Fruit fly (Drosophila melanogaster) whole organism, embryonic: ENCODE measurements around the gene CG31816.

Source experiments
- Aef1 ChIP-seq: fragments of 200-800 bp; sonication (Bioruptor generic); IDR thresholded peaks from 3 replicates; pipeline ENCODE4 v1.3.6; 2022; ENCODE audit warnings: missing biosample characterization, missing genetic modification characterization
- CG12071 ChIP-seq: fragments of 200-800 bp; sonication (Bioruptor generic); optimal IDR thresholded peaks from 3 replicates; lab custom pipeline; 2018; ENCODE audit warnings: missing biosample characterization, mild to moderate bottlenecking, missing genetic modification characterization
- CG12769 ChIP-seq: fragments of 200-800 bp; sonication (Bioruptor generic); optimal IDR thresholded peaks from 2 replicates; lab custom pipeline; 2019; ENCODE audit warnings: missing biosample characterization, mild to moderate bottlenecking, missing genetic modification characterization, moderate library complexity
- CG14014 ChIP-seq: fragments of 200-800 bp; sonication (Bioruptor generic); IDR thresholded peaks from 2 replicates; pipeline ENCODE4 v1.3.6; 2022; ENCODE audit warnings: missing biosample characterization, missing genetic modification characterization
- CG15479 ChIP-seq: fragments of 200-800 bp; sonication (Bioruptor generic); optimal IDR thresholded peaks from 3 replicates; lab custom pipeline; 2019; ENCODE audit warnings: missing biosample characterization, mild to moderate bottlenecking, missing genetic modification characterization, moderate library complexity
- CG15601 ChIP-seq: fragments of 200-800 bp; sonication (Bioruptor generic); optimal IDR thresholded peaks from 3 replicates; lab custom pipeline; 2019; ENCODE audit warnings: missing biosample characterization, mild to moderate bottlenecking, missing genetic modification characterization, moderate library complexity
- CG16813 ChIP-seq: fragments of 200-800 bp; sonication (Bioruptor generic); IDR thresholded peaks from 3 replicates; pipeline ENCODE4 v1.3.6; 2022; ENCODE audit warnings: missing biosample characterization, missing genetic modification characterization; ENCODE audit not compliant: partially characterized antibody
- CG17568 ChIP-seq: fragments of 200-800 bp; sonication (Bioruptor generic); optimal IDR thresholded peaks from 2 replicates; lab custom pipeline; 2018; ENCODE audit warnings: missing biosample characterization, mild to moderate bottlenecking, missing genetic modification characterization, moderate library complexity
- CG18599 ChIP-seq: fragments of 200-800 bp; sonication (Bioruptor generic); optimal IDR thresholded peaks from 3 replicates; lab custom pipeline; 2017; ENCODE audit warnings: missing biosample characterization, missing genetic modification characterization, mild to moderate bottlenecking, moderate library complexity, missing genetic modification reagents
- CG2120 ChIP-seq: fragments of 200-800 bp; sonication (Bioruptor generic); optimal IDR thresholded peaks from 3 replicates; lab custom pipeline; 2016; ENCODE audit warnings: missing biosample characterization, missing genetic modification characterization
- CG33213 ChIP-seq: fragments of 200-800 bp; sonication (Bioruptor generic); optimal IDR thresholded peaks from 3 replicates; lab custom pipeline; 2016; ENCODE audit warnings: missing biosample characterization, missing genetic modification characterization
- CG34422 ChIP-seq: fragments of 200-800 bp; sonication (Bioruptor generic); IDR thresholded peaks from 3 replicates; pipeline ENCODE4 v1.3.6; 2022; ENCODE audit warnings: missing biosample characterization, missing genetic modification characterization
- CG4424 ChIP-seq: fragments of 200-800 bp; sonication (Bioruptor generic); optimal IDR thresholded peaks from 3 replicates; lab custom pipeline; 2016; ENCODE audit warnings: missing biosample characterization, missing genetic modification characterization
- CG4854 ChIP-seq: fragments of 200-800 bp; sonication (Bioruptor generic); optimal IDR thresholded peaks from 2 replicates; lab custom pipeline; 2016; ENCODE audit warnings: missing biosample characterization, missing genetic modification characterization, inconsistent platforms
- CG7745 ChIP-seq: fragments of 200-800 bp; sonication (Bioruptor generic); optimal IDR thresholded peaks from 2 replicates; lab custom pipeline; 2018; ENCODE audit warnings: missing biosample characterization, mild to moderate bottlenecking, missing genetic modification characterization, moderate library complexity
- CG8290 ChIP-seq, 3 experiments: fragments of 200-800 bp; sonication (Bioruptor generic); optimal IDR thresholded peaks; 2 replicates each; lab custom pipeline; 2016 to 2019; ENCODE audit warnings: missing biosample characterization in 3 of 3, missing genetic modification characterization in 3 of 3, mild to moderate bottlenecking in 2 of 3, moderate library complexity in 1 of 3
- Deaf1 ChIP-seq: fragments of 200-800 bp; optimal IDR thresholded peaks from 3 replicates; lab custom pipeline; 2019; ENCODE audit warnings: missing biosample characterization, mild to moderate bottlenecking, missing genetic modification characterization, moderate library complexity
- Dek ChIP-seq: fragments of 200-800 bp; sonication (Bioruptor generic); optimal IDR thresholded peaks from 3 replicates; lab custom pipeline; 2019; ENCODE audit warnings: missing biosample characterization, mild to moderate bottlenecking, missing genetic modification characterization, moderate library complexity
- E2f2 ChIP-seq: fragments of 200-800 bp; sonication (Bioruptor generic); IDR thresholded peaks from 2 replicates; pipeline ENCODE4 v1.3.6; 2022; ENCODE audit warnings: missing biosample characterization, missing genetic modification characterization
- Eip74EF ChIP-seq, 2 experiments: fragments of 200-800 bp in 1 of 2; fragments of >200 bp in 1 of 2; sonication (Bioruptor generic) in 1 of 2; optimal IDR thresholded peaks; 2 replicates each; lab custom pipeline; 2017 to 2019; ENCODE audit warnings: missing biosample characterization in 2 of 2, missing genetic modification characterization in 2 of 2, mild to moderate bottlenecking in 1 of 2, moderate library complexity in 1 of 2
- HLH3B ChIP-seq: fragments of 200-800 bp; sonication (Bioruptor generic); IDR thresholded peaks from 2 replicates; pipeline ENCODE4 v1.3.6; 2022; ENCODE audit warnings: missing biosample characterization, missing genetic modification characterization
- NFAT ChIP-seq: fragments of 200-800 bp; sonication (Bioruptor generic); IDR thresholded peaks from 2 replicates; pipeline ENCODE4 v1.3.6; 2022; ENCODE audit warnings: missing biosample characterization, missing genetic modification characterization
- PHDP ChIP-seq: fragments of 200-800 bp; sonication (Bioruptor generic); optimal IDR thresholded peaks from 3 replicates; lab custom pipeline; 2018; ENCODE audit warnings: missing biosample characterization, mild to moderate bottlenecking, missing genetic modification characterization, moderate library complexity
- Sin3A ChIP-seq: fragments of >200 bp; optimal IDR thresholded peaks from 2 replicates; lab custom pipeline; 2018
- ac ChIP-seq: fragments of 200-800 bp; sonication (Bioruptor generic); optimal IDR thresholded peaks from 3 replicates; lab custom pipeline; 2017; ENCODE audit warnings: missing biosample characterization, mild to moderate bottlenecking, missing genetic modification characterization
- bab2 ChIP-seq: fragments of 200-800 bp; sonication (Bioruptor generic); optimal IDR thresholded peaks from 2 replicates; lab custom pipeline; 2016; ENCODE audit warnings: missing biosample characterization, missing genetic modification characterization
- bsh ChIP-seq, 2 experiments: fragments of 200-800 bp; sonication (Bioruptor generic); optimal IDR thresholded peaks; 2 replicates each; lab custom pipeline; 2017 to 2018; ENCODE audit warnings: mild to moderate bottlenecking in 2 of 2, missing biosample characterization in 2 of 2, missing genetic modification characterization in 2 of 2, moderate library complexity in 1 of 2
- fd64A ChIP-seq: fragments of 200-800 bp; sonication (Bioruptor generic); optimal IDR thresholded peaks from 3 replicates; lab custom pipeline; 2018; ENCODE audit warnings: missing biosample characterization, mild to moderate bottlenecking, missing genetic modification characterization
- fd96Cb ChIP-seq: fragments of 200-800 bp; sonication (Bioruptor generic); optimal IDR thresholded peaks from 2 replicates; lab custom pipeline; 2018; ENCODE audit warnings: missing biosample characterization, mild to moderate bottlenecking, missing genetic modification characterization, moderate library complexity
- gce ChIP-seq: fragments of 200-800 bp; sonication (Bioruptor generic); IDR thresholded peaks from 3 replicates; pipeline ENCODE4 v1.3.6; 2022; ENCODE audit warnings: missing biosample characterization, missing genetic modification characterization
- gro ChIP-seq: fragments of 200-800 bp; sonication (Bioruptor generic); optimal IDR thresholded peaks from 2 replicates; lab custom pipeline; 2016; ENCODE audit warnings: missing biosample characterization, missing genetic modification characterization
- kay ChIP-seq: fragments of 200-800 bp; sonication (Bioruptor generic); optimal IDR thresholded peaks from 2 replicates; lab custom pipeline; 2016; ENCODE audit warnings: missing biosample characterization, missing genetic modification characterization
- mirr ChIP-seq: fragments of 200-800 bp; sonication (Bioruptor generic); optimal IDR thresholded peaks from 3 replicates; lab custom pipeline; 2018; ENCODE audit warnings: missing biosample characterization, mild to moderate bottlenecking, missing genetic modification characterization
- nerfin-1 ChIP-seq: fragments of 200-800 bp; sonication (Bioruptor generic); optimal IDR thresholded peaks from 3 replicates; lab custom pipeline; 2019; ENCODE audit warnings: missing biosample characterization, mild to moderate bottlenecking, missing genetic modification characterization, moderate library complexity
- nerfin-2 ChIP-seq: fragments of 200-800 bp; sonication (Bioruptor generic); IDR thresholded peaks from 2 replicates; pipeline ENCODE4 v1.3.6; 2022; ENCODE audit warnings: missing biosample characterization, missing genetic modification characterization; ENCODE audit not compliant: partially characterized antibody
- odd ChIP-seq: fragments of 200-800 bp; sonication (Bioruptor generic); optimal IDR thresholded peaks from 2 replicates; lab custom pipeline; 2017; ENCODE audit warnings: missing biosample characterization, mild to moderate bottlenecking, missing genetic modification characterization
- onecut ChIP-seq: fragments of 200-800 bp; sonication (Bioruptor generic); IDR thresholded peaks from 2 replicates; pipeline ENCODE4 v1.3.6; 2022; ENCODE audit warnings: missing biosample characterization, missing genetic modification characterization
- otp ChIP-seq: fragments of 200-800 bp; sonication (Bioruptor generic); IDR thresholded peaks from 3 replicates; pipeline ENCODE4, ENCODE4 v1.3.6; 2022; ENCODE audit warnings: missing biosample characterization, missing genetic modification characterization
- pita ChIP-seq: fragments of 200-800 bp; sonication (Bioruptor generic); optimal IDR thresholded peaks from 2 replicates; lab custom pipeline; 2017; ENCODE audit warnings: missing biosample characterization, mild to moderate bottlenecking, missing genetic modification characterization
- prd ChIP-seq, 3 experiments: fragments of >200 bp in 2 of 3; fragments of 200-800 bp in 1 of 3; sonication (Bioruptor generic) in 1 of 3; optimal IDR thresholded peaks in 2 of 3; IDR thresholded peaks in 1 of 3; 2 replicates in 2 of 3; 3 replicates in 1 of 3; pipeline versions ENCODE4 v1.3.6 to Lab custom; 2017 to 2022; ENCODE audit warnings: missing biosample characterization in 1 of 3, missing genetic modification characterization in 1 of 3
- ranshi ChIP-seq: fragments of 200-800 bp; sonication (Bioruptor generic); IDR thresholded peaks from 2 replicates; pipeline ENCODE4 v1.3.6; 2022; ENCODE audit warnings: missing biosample characterization, missing genetic modification characterization
- row ChIP-seq: fragments of 200-800 bp; sonication (Bioruptor generic); IDR thresholded peaks from 3 replicates; pipeline ENCODE4 v1.3.6; 2022; ENCODE audit warnings: missing biosample characterization, missing genetic modification characterization
- sc ChIP-seq, 3 experiments: fragments of >200 bp in 2 of 3; fragments of 200-800 bp in 1 of 3; sonication (Bioruptor generic) in 1 of 3; optimal IDR thresholded peaks; 2 replicates in 2 of 3; 3 replicates in 1 of 3; lab custom pipeline; 2017; ENCODE audit warnings: mild to moderate bottlenecking in 1 of 3, missing biosample characterization in 1 of 3, missing genetic modification characterization in 1 of 3, missing genetic modification reagents in 1 of 3
- sim ChIP-seq: fragments of 200-800 bp; sonication (Bioruptor generic); IDR thresholded peaks from 2 replicates; pipeline ENCODE4 v1.3.6; 2022; ENCODE audit warnings: missing biosample characterization, missing genetic modification characterization
- sima ChIP-seq: fragments of 200-800 bp; sonication (Bioruptor generic); optimal IDR thresholded peaks from 2 replicates; lab custom pipeline; 2016; ENCODE audit warnings: missing biosample characterization, missing genetic modification characterization
- toy ChIP-seq: fragments of 200-800 bp; sonication (Bioruptor generic); IDR thresholded peaks from 2 replicates; pipeline ENCODE4 v1.3.6; 2022; ENCODE audit warnings: missing biosample characterization, missing genetic modification characterization
- wek ChIP-seq: fragments of 200-800 bp; sonication (Bioruptor generic); optimal IDR thresholded peaks from 3 replicates; lab custom pipeline; 2018; ENCODE audit warnings: missing biosample characterization, mild to moderate bottlenecking, missing genetic modification characterization, moderate library complexity

The CG31816 gene

dm6 chr2L:16534174-16534835 is 8.0 kb upstream of the CG31816 start (continued):
- TF ChIP-seq Eip74EF (GFP tag; optimal IDR thresholded peaks at IDR 0.05; lab: Kevin White, UChicago) (peak in 1 of 2 experiments; percentile 95), kay (GFP tag; lab: Kevin White, UChicago) (peak; percentile 3), fd96Cb (no peak), onecut (GFP tag; lab: Robert Waterston, UW) (peak; percentile 60), CG8290 (GFP tag; optimal IDR thresholded peaks at IDR 0.05; lab: Kevin White, UChicago) (no peak), CG8290 (tag; optimal IDR thresholded peaks at IDR 0.05; lab: Kevin White, UChicago) (peak in 1 of 2 experiments; percentile 54), CG2120 (GFP tag; lab: Kevin White, UChicago) (no peak), wek (GFP tag; lab: Kevin White, UChicago) (peak; percentile 76), CG12071 (GFP tag; lab: Kevin White, UChicago) (peak; percentile 84), CG4424 (no peak), CG4854 (GFP tag; lab: Kevin White, UChicago) (peak; percentile 3), toy (GFP tag; lab: Robert Waterston, UW) (no peak), bsh (GFP tag; optimal IDR thresholded peaks at IDR 0.05; lab: Kevin White, UChicago) (peak; percentile 14 to 70), otp (GFP tag; lab: Robert Waterston, UW) (0 out of 3 replicates have a peak, but pooled peaks have one; percentile 66), row (GFP tag; lab: Robert Waterston, UW) (peak; percentile 34; the same call in 2 of the 3 replicates), ranshi (GFP tag; lab: Robert Waterston, UW) (peak; percentile 23; the same call in 1 of the 2 replicates), HLH3B (GFP tag; lab: Robert Waterston, UW) (peak; percentile 47; the same call in 1 of the 2 replicates), Dek (tag; lab: Kevin White, UChicago) (no peak), CG15479 (GFP tag; lab: Kevin White, UChicago) (peak; percentile 30), PHDP (tag; lab: Kevin White, UChicago) (peak; percentile 33), nerfin-1 (tag; lab: Kevin White, UChicago) (peak; percentile 47), E2f2 (GFP tag; lab: Robert Waterston, UW) (no peak), sc (optimal IDR thresholded peaks at IDR 0.05; lab: Kevin White, UChicago) (no peak), sc (GFP tag; optimal IDR thresholded peaks at IDR 0.05; lab: Kevin White, UChicago) (no peak), odd (peak; percentile 1), nerfin-2 (GFP tag; lab: Robert Waterston, UW) (no peak), Aef1 (GFP tag; lab: Robert Waterston, UW) (peak; percentile 38; the same call in 1 of the 3 replicates), mirr (peak; percentile 93), Sin3A (lab: Kevin White, UChicago) (no peak), Deaf1 (tag; lab: Kevin White, UChicago) (peak; percentile 64), prd (optimal IDR thresholded peaks at IDR 0.05; lab: Kevin White, UChicago) (no peak), prd (GFP tag; IDR thresholded peaks at IDR 0.05; lab: Robert Waterston, UW) (no peak), sima (GFP tag; lab: Kevin White, UChicago) (no peak), CG33213 (GFP tag; lab: Kevin White, UChicago) (peak; percentile 34), CG17568 (GFP tag; lab: Kevin White, UChicago) (peak; percentile 80), sim (no peak), ac (GFP tag; lab: Kevin White, UChicago) (no peak), CG7745 (tag; lab: Kevin White, UChicago) (peak; percentile 47), bab2 (GFP tag; lab: Kevin White, UChicago) (peak; percentile 20), CG16813 (GFP tag; lab: Robert Waterston, UW) (no peak), CG15601 (tag; lab: Kevin White, UChicago) (peak; percentile 35), CG12769 (tag; lab: Kevin White, UChicago) (peak; percentile 91), gro (GFP tag; lab: Kevin White, UChicago) (peak; percentile 70), pita (GFP tag; lab: Kevin White, UChicago) (no peak), gce (no peak), CG18599 (peak; percentile 50), CG34422 (GFP tag; lab: Robert Waterston, UW) (no peak; the same call in 2 of the 3 replicates), NFAT (GFP tag; lab: Robert Waterston, UW) (peak; percentile 27; the same call in 1 of the 2 replicates), fd64A (GFP tag; lab: Kevin White, UChicago) (peak; percentile 89), CG14014 (peak; percentile 57; the same call in 1 of the 2 replicates)
